Fruit fly (Drosophila melanogaster) whole organism, embryonic: ENCODE results near the gene nmo.

ENCODE experiments used
- ATbp ChIP-seq: fragments of 200-800 bp; sonication (Bioruptor generic); optimal IDR thresholded peaks from 2 replicates; lab custom pipeline; 2017; ENCODE audit warnings: missing biosample characterization, mild to moderate bottlenecking, missing genetic modification characterization, missing genetic modification reagents
- CG10321 ChIP-seq: fragments of 200-800 bp; sonication (Bioruptor generic); IDR thresholded peaks from 2 replicates; pipeline ENCODE4 v1.3.6; 2022; ENCODE audit warnings: missing biosample characterization, missing genetic modification characterization
- CG10431 ChIP-seq: fragments of 200-800 bp; sonication (Bioruptor generic); optimal IDR thresholded peaks from 3 replicates; lab custom pipeline; 2018; ENCODE audit warnings: missing biosample characterization, mild to moderate bottlenecking, missing genetic modification characterization
- CG10654 ChIP-seq: fragments of 200-800 bp; sonication (Bioruptor generic); optimal IDR thresholded peaks from 2 replicates; lab custom pipeline; 2016; ENCODE audit warnings: missing biosample characterization, missing genetic modification characterization
- CG11085 ChIP-seq: fragments of 200-800 bp; sonication (Bioruptor generic); IDR thresholded peaks from 2 replicates; pipeline ENCODE4 v1.3.6; 2022; ENCODE audit warnings: missing biosample characterization, missing genetic modification characterization
- CG13894 ChIP-seq: fragments of 200-800 bp; sonication (Bioruptor generic); optimal IDR thresholded peaks from 3 replicates; lab custom pipeline; 2018; ENCODE audit warnings: missing biosample characterization, mild to moderate bottlenecking, missing genetic modification characterization, moderate library complexity
- CG14710 ChIP-seq: fragments of 200-800 bp; sonication (Bioruptor generic); optimal IDR thresholded peaks from 3 replicates; lab custom pipeline; 2019; ENCODE audit warnings: missing biosample characterization, mild to moderate bottlenecking, missing genetic modification characterization, moderate library complexity
- CG1792 ChIP-seq: fragments of 200-800 bp; sonication (Bioruptor generic); optimal IDR thresholded peaks from 2 replicates; lab custom pipeline; 2016; ENCODE audit warnings: missing biosample characterization, missing genetic modification characterization
- CG18262 ChIP-seq: fragments of 200-800 bp; optimal IDR thresholded peaks from 3 replicates; lab custom pipeline; 2019; ENCODE audit warnings: missing biosample characterization, mild to moderate bottlenecking, missing genetic modification characterization, moderate library complexity
- CG18599 ChIP-seq: fragments of 200-800 bp; sonication (Bioruptor generic); optimal IDR thresholded peaks from 3 replicates; lab custom pipeline; 2017; ENCODE audit warnings: missing biosample characterization, missing genetic modification characterization, mild to moderate bottlenecking, moderate library complexity, missing genetic modification reagents
- CG18619 ChIP-seq: fragments of 200-800 bp; sonication (Bioruptor generic); optimal IDR thresholded peaks from 3 replicates; lab custom pipeline; 2017; ENCODE audit warnings: missing biosample characterization, mild to moderate bottlenecking, missing genetic modification characterization
- CG2129 ChIP-seq: fragments of 200-800 bp; sonication (Bioruptor generic); IDR thresholded peaks from 2 replicates; pipeline ENCODE4 v1.3.6; 2022; ENCODE audit warnings: missing biosample characterization, missing genetic modification characterization; ENCODE audit not compliant: partially characterized antibody
- CG30403 ChIP-seq: fragments of 200-800 bp; sonication (Bioruptor generic); optimal IDR thresholded peaks from 3 replicates; lab custom pipeline; 2016; ENCODE audit warnings: missing biosample characterization, missing genetic modification characterization
- CG31388 ChIP-seq: fragments of 200-800 bp; sonication (Bioruptor generic); optimal IDR thresholded peaks from 2 replicates; lab custom pipeline; 2016; ENCODE audit warnings: missing biosample characterization, missing genetic modification characterization
- CG32767 ChIP-seq: fragments of 200-800 bp; sonication (Bioruptor generic); IDR thresholded peaks from 2 replicates; pipeline ENCODE4 v1.3.6; 2022; ENCODE audit warnings: missing biosample characterization, missing genetic modification characterization
- CG3281 ChIP-seq: fragments of 200-800 bp; sonication (Bioruptor generic); optimal IDR thresholded peaks from 3 replicates; lab custom pipeline; 2017; ENCODE audit warnings: missing biosample characterization, mild to moderate bottlenecking, missing genetic modification characterization
- CG34376 ChIP-seq: fragments of 200-800 bp; sonication (Bioruptor generic); optimal IDR thresholded peaks from 2 replicates; lab custom pipeline; 2018; ENCODE audit warnings: missing biosample characterization, mild to moderate bottlenecking, missing genetic modification characterization
- CG4404 ChIP-seq: fragments of 200-800 bp; sonication (Bioruptor generic); IDR thresholded peaks from 2 replicates; pipeline ENCODE4 v1.3.6; 2022; ENCODE audit warnings: missing biosample characterization, missing genetic modification characterization
- CG4424 ChIP-seq: fragments of 200-800 bp; sonication (Bioruptor generic); optimal IDR thresholded peaks from 3 replicates; lab custom pipeline; 2016; ENCODE audit warnings: missing biosample characterization, missing genetic modification characterization
- CG6854 ChIP-seq: fragments of 200-800 bp; sonication (Bioruptor generic); optimal IDR thresholded peaks from 3 replicates; lab custom pipeline; 2017; ENCODE audit warnings: missing biosample characterization, mild to moderate bottlenecking, missing genetic modification characterization
- CG7556 ChIP-seq: fragments of 200-800 bp; sonication (Bioruptor generic); optimal IDR thresholded peaks from 2 replicates; lab custom pipeline; 2017; ENCODE audit warnings: missing biosample characterization, mild to moderate bottlenecking, missing genetic modification characterization
- CG8944 ChIP-seq: fragments of 200-800 bp; sonication (Bioruptor generic); optimal IDR thresholded peaks from 3 replicates; lab custom pipeline; 2016; ENCODE audit warnings: missing biosample characterization, missing genetic modification characterization
- Camta ChIP-seq: fragments of 200-800 bp; sonication (Bioruptor generic); optimal IDR thresholded peaks from 2 replicates; lab custom pipeline; 2016; ENCODE audit warnings: missing biosample characterization, missing genetic modification characterization
- D19A ChIP-seq: fragments of 200-800 bp; optimal IDR thresholded peaks from 3 replicates; lab custom pipeline; 2019; ENCODE audit warnings: missing biosample characterization, mild to moderate bottlenecking, missing genetic modification characterization, moderate library complexity
- Deaf1 ChIP-seq: fragments of 200-800 bp; optimal IDR thresholded peaks from 3 replicates; lab custom pipeline; 2019; ENCODE audit warnings: missing biosample characterization, mild to moderate bottlenecking, missing genetic modification characterization, moderate library complexity
- Fer3 ChIP-seq: fragments of 200-800 bp; sonication (Bioruptor generic); optimal IDR thresholded peaks from 2 replicates; lab custom pipeline; 2018; ENCODE audit warnings: missing biosample characterization, mild to moderate bottlenecking, missing genetic modification characterization, moderate library complexity
- HLH4C ChIP-seq: fragments of 200-800 bp; sonication (Bioruptor generic); IDR thresholded peaks from 3 replicates; pipeline ENCODE4 v1.3.6; 2022; ENCODE audit warnings: missing biosample characterization, missing genetic modification characterization; ENCODE audit not compliant: partially characterized antibody
- Hand ChIP-seq: fragments of 200-800 bp; sonication (Bioruptor generic); optimal IDR thresholded peaks from 2 replicates; lab custom pipeline; 2017; ENCODE audit warnings: mild to moderate bottlenecking, missing biosample characterization, missing genetic modification reagents, missing genetic modification characterization
- Hmx ChIP-seq: fragments of 200-800 bp; sonication (Bioruptor generic); optimal IDR thresholded peaks from 2 replicates; lab custom pipeline; 2016; ENCODE audit warnings: missing biosample characterization, missing genetic modification characterization
- Mad ChIP-seq: fragments of 200-800 bp; sonication (Bioruptor generic); optimal IDR thresholded peaks from 2 replicates; lab custom pipeline; 2016; ENCODE audit warnings: missing biosample characterization, missing genetic modification characterization
- Neu2 ChIP-seq: fragments of 200-800 bp; sonication (Bioruptor generic); optimal IDR thresholded peaks from 3 replicates; lab custom pipeline; 2016; ENCODE audit warnings: missing biosample characterization, missing genetic modification characterization, borderline replicate concordance
- Nf-YA ChIP-seq: fragments of 200-800 bp; sonication (Bioruptor generic); IDR thresholded peaks from 2 replicates; pipeline ENCODE4 v1.3.6; 2022; ENCODE audit warnings: missing biosample characterization, missing genetic modification characterization
- Sox100B ChIP-seq: fragments of 200-800 bp; sonication (Bioruptor generic); optimal IDR thresholded peaks from 3 replicates; lab custom pipeline; 2018; ENCODE audit warnings: missing biosample characterization, mild to moderate bottlenecking, missing genetic modification characterization
- Sox102F ChIP-seq: fragments of 200-800 bp; sonication (Bioruptor generic); optimal IDR thresholded peaks from 2 replicates; lab custom pipeline; 2018; ENCODE audit warnings: missing biosample characterization, mild to moderate bottlenecking, missing genetic modification characterization, moderate library complexity
- ab ChIP-seq: fragments of 200-800 bp; sonication (Bioruptor generic); optimal IDR thresholded peaks from 2 replicates; lab custom pipeline; 2016; ENCODE audit warnings: missing biosample characterization, missing genetic modification characterization
- al ChIP-seq: fragments of 200-800 bp; sonication (Bioruptor generic); IDR thresholded peaks from 2 replicates; pipeline ENCODE4 v1.3.6; 2022; ENCODE audit warnings: missing biosample characterization, missing genetic modification characterization
- cas ChIP-seq: fragments of 200-800 bp; sonication (Bioruptor generic); IDR thresholded peaks from 2 replicates; pipeline ENCODE4 v1.3.6; 2022; ENCODE audit warnings: missing biosample characterization, missing genetic modification characterization
- chm ChIP-seq: fragments of 200-800 bp; sonication (Bioruptor generic); IDR thresholded peaks from 2 replicates; pipeline ENCODE4 v1.3.6; 2022; ENCODE audit warnings: missing biosample characterization, missing genetic modification characterization
- chn ChIP-seq: fragments of 200-800 bp; sonication (Bioruptor generic); optimal IDR thresholded peaks from 2 replicates; lab custom pipeline; 2016; ENCODE audit warnings: missing biosample characterization, missing genetic modification characterization
- crc ChIP-seq: fragments of 200-800 bp; sonication (Bioruptor generic); optimal IDR thresholded peaks from 2 replicates; lab custom pipeline; 2016; ENCODE audit warnings: missing biosample characterization, missing genetic modification characterization
- crol ChIP-seq: fragments of 200-800 bp; sonication (Bioruptor generic); IDR thresholded peaks from 2 replicates; pipeline ENCODE4 v1.3.6; 2022; ENCODE audit warnings: missing biosample characterization, missing genetic modification characterization
- disco-r ChIP-seq: fragments of 200-800 bp; sonication (Bioruptor generic); optimal IDR thresholded peaks from 2 replicates; lab custom pipeline; 2016; ENCODE audit warnings: missing biosample characterization, missing genetic modification characterization
- gem ChIP-seq: fragments of 200-800 bp; sonication (Bioruptor generic); optimal IDR thresholded peaks from 2 replicates; lab custom pipeline; 2019; ENCODE audit warnings: missing biosample characterization, mild to moderate bottlenecking, missing genetic modification characterization, moderate library complexity
- grau ChIP-seq: fragments of 200-800 bp; optimal IDR thresholded peaks from 3 replicates; lab custom pipeline; 2019; ENCODE audit warnings: missing biosample characterization, mild to moderate bottlenecking, missing genetic modification characterization, moderate library complexity
- pb ChIP-seq: fragments of 200-800 bp; sonication (Bioruptor generic); optimal IDR thresholded peaks from 3 replicates; lab custom pipeline; 2016; ENCODE audit warnings: missing biosample characterization, missing genetic modification characterization
- ranshi ChIP-seq: fragments of 200-800 bp; sonication (Bioruptor generic); IDR thresholded peaks from 2 replicates; pipeline ENCODE4 v1.3.6; 2022; ENCODE audit warnings: missing biosample characterization, missing genetic modification characterization
- repo ChIP-seq: fragments of 200-800 bp; sonication (Bioruptor generic); optimal IDR thresholded peaks from 2 replicates; lab custom pipeline; 2016; ENCODE audit warnings: missing biosample characterization, missing genetic modification characterization
- sim ChIP-seq: fragments of 200-800 bp; sonication (Bioruptor generic); IDR thresholded peaks from 2 replicates; pipeline ENCODE4 v1.3.6; 2022; ENCODE audit warnings: missing biosample characterization, missing genetic modification characterization
- slou ChIP-seq: fragments of 200-800 bp; sonication (Bioruptor generic); optimal IDR thresholded peaks from 3 replicates; lab custom pipeline; 2016; ENCODE audit warnings: missing biosample characterization, missing genetic modification characterization
- sob ChIP-seq: fragments of 200-800 bp; sonication (Bioruptor generic); IDR thresholded peaks from 2 replicates; pipeline ENCODE4 v1.3.6; 2022; ENCODE audit warnings: missing biosample characterization, missing genetic modification characterization
- tio ChIP-seq: fragments of 200-800 bp; sonication (Bioruptor generic); optimal IDR thresholded peaks from 2 replicates; lab custom pipeline; 2017; ENCODE audit warnings: missing biosample characterization, missing genetic modification characterization, inconsistent platforms
- vnd ChIP-seq: fragments of 200-800 bp; sonication (Bioruptor generic); IDR thresholded peaks from 3 replicates; pipeline ENCODE4 v1.3.6; 2022; ENCODE audit warnings: missing biosample characterization, missing genetic modification characterization; ENCODE audit not compliant: partially characterized antibody
- wdn ChIP-seq: fragments of 200-800 bp; sonication (Bioruptor generic); IDR thresholded peaks from 2 replicates; pipeline ENCODE4 v1.3.6; 2022; ENCODE audit warnings: missing biosample characterization, missing genetic modification characterization

nmo gene

dm6 chr3L:8076160-8076559, 97.3 kb downstream of the nmo start (continued):
- TF ChIP-seq wdn (GFP tag; lab: Robert Waterston, UW) (no peak), crc (no peak), CG14710 (no peak), pb (GFP tag; lab: Kevin White, UChicago) (no peak), D19A (tag; lab: Kevin White, UChicago) (no peak), vnd (GFP tag; lab: Robert Waterston, UW) (no peak), CG10431 (GFP tag; lab: Kevin White, UChicago) (no peak), Deaf1 (tag; lab: Kevin White, UChicago) (no peak), chn (no peak), gem (peak; percentile 38), sob (no peak), Hmx (GFP tag; lab: Kevin White, UChicago) (no peak), Neu2 (GFP tag; lab: Kevin White, UChicago) (no peak), CG6854 (GFP tag; lab: Kevin White, UChicago) (no peak), cas (GFP tag; lab: Robert Waterston, UW) (no peak), Nf-YA (no peak), CG18599 (GFP tag; lab: Kevin White, UChicago) (no peak), CG32767 (GFP tag; lab: Robert Waterston, UW) (no peak), CG1792 (GFP tag; lab: Kevin White, UChicago) (no peak), tio (GFP tag; lab: Kevin White, UChicago) (no peak), CG10654 (GFP tag; lab: Kevin White, UChicago) (no peak), CG31388 (GFP tag; lab: Kevin White, UChicago) (no peak), ranshi (no peak), chm (GFP tag; lab: Robert Waterston, UW) (no peak), CG4424 (GFP tag; lab: Kevin White, UChicago) (peak; percentile 19), Sox102F (GFP tag; lab: Kevin White, UChicago) (no peak), CG13894 (tag; lab: Kevin White, UChicago) (no peak), CG34376 (GFP tag; lab: Kevin White, UChicago) (no peak), CG18262 (tag; lab: Kevin White, UChicago) (peak; percentile 15), grau (tag; lab: Kevin White, UChicago) (peak; percentile 58), Fer3 (tag; lab: Kevin White, UChicago) (no peak), Camta (no peak), slou (no peak), HLH4C (no peak), CG11085 (GFP tag; lab: Robert Waterston, UW) (no peak), disco-r (GFP tag; lab: Kevin White, UChicago) (no peak), ATbp (GFP tag; lab: Kevin White, UChicago) (no peak), repo (GFP tag; lab: Kevin White, UChicago) (no peak), CG10321 (GFP tag; lab: Robert Waterston, UW) (no peak), CG8944 (GFP tag; lab: Kevin White, UChicago) (no peak), Sox100B (GFP tag; lab: Kevin White, UChicago) (peak; percentile 53), CG4404 (GFP tag; lab: Robert Waterston, UW) (no peak), CG2129 (GFP tag; lab: Robert Waterston, UW) (no peak), ab (GFP tag; lab: Kevin White, UChicago) (no peak), CG30403 (GFP tag; lab: Kevin White, UChicago) (peak; percentile 31), Mad (no peak), crol (no peak), CG7556 (GFP tag; lab: Kevin White, UChicago) (no peak), CG3281 (GFP tag; lab: Kevin White, UChicago) (peak; percentile 10), Hand (GFP tag; lab: Kevin White, UChicago) (no peak), CG18619 (no peak), al (peak; percentile 38; the same call in 1 of the 2 replicates), sim (no peak)
